Fruit fly (Drosophila melanogaster) whole organism: ENCODE measurements around the gene CG14194.

Experiments used
- Dll ChIP-seq: fragments of >200 bp; optimal IDR thresholded peaks from 2 replicates; lab custom pipeline; 2017
- EcR ChIP-seq, 2 experiments: fragments of >200 bp; optimal IDR thresholded peaks; 2 replicates each; lab custom pipeline; 2017; ENCODE audit warnings: missing biosample characterization in 2 of 2, missing genetic modification characterization in 2 of 2, missing genetic modification reagents in 2 of 2
- psq ChIP-seq: fragments of >200 bp; optimal IDR thresholded peaks from 2 replicates; lab custom pipeline; 2017
- usp ChIP-seq: fragments of >200 bp; optimal IDR thresholded peaks from 2 replicates; lab custom pipeline; 2017; ENCODE audit warnings: missing biosample characterization, missing genetic modification characterization, mixed read lengths

DNA sequence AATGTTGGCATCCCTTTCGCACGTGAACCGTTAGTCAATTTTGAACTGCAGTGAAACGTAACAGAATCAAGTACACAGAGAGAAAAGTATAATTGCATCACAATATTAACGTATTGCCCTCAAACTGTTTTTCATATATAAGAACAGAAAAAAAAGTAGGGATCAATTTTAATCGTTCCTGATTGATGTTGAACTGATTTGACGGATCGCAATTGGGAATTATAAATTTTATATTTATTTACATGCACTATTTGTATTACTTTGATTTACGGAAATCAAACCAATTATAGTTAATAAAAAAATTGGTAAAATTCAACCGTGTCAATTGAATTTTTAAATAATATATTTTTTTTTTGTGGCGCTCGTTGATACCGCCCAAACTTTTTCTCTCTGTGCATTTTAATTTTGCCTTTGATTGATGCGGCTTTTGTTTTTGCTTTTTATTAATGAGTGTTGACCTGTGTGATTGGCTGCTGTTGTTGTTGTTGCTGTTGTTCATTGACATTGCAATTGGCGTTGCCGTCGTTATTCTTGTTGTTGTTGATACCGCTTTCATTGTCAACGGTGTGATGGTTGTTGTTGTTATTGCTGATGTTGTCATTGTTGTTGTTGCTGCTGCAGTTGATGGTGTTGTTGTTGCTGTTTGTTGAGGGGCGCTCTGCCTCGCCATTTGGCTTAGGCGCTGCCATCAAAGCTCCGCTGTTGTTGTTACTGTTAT, 40.6 kb upstream of the CG14194 start:
- TF ChIP-seq Dll (lab: Kevin White, UChicago) (no peak), psq (lab: Kevin White, UChicago) (no peak), usp (GFP tag; lab: Kevin White, UChicago) (no peak), EcR (GFP tag; optimal IDR thresholded peaks at IDR 0.05; lab: Kevin White, UChicago) (no peak)
